Fruit fly (Drosophila melanogaster) whole organism, adult: ENCODE data around the gene VGlut.

Source experiments
- CG14711 ChIP-seq: fragments of 200-800 bp; sonication (Bioruptor generic); optimal IDR thresholded peaks from 2 replicates; lab custom pipeline; 2018; ENCODE audit warnings: missing biosample characterization, mild to moderate bottlenecking, missing genetic modification characterization, moderate library complexity
- CG5204 ChIP-seq: fragments of 200-800 bp; sonication (Bioruptor generic); optimal IDR thresholded peaks from 2 replicates; lab custom pipeline; 2016; ENCODE audit warnings: missing biosample characterization, missing genetic modification characterization
- CG7101 ChIP-seq: fragments of 200-800 bp; sonication (Bioruptor generic); optimal IDR thresholded peaks from 2 replicates; lab custom pipeline; 2018; ENCODE audit warnings: missing biosample characterization, mild to moderate bottlenecking, missing genetic modification characterization, moderate library complexity
- kay ChIP-seq: fragments of 200-800 bp; sonication (Bioruptor generic); peaks from one replicate; lab custom pipeline; 2016; ENCODE audit warnings: missing biosample characterization, missing genetic modification characterization, borderline replicate concordance

DNA sequence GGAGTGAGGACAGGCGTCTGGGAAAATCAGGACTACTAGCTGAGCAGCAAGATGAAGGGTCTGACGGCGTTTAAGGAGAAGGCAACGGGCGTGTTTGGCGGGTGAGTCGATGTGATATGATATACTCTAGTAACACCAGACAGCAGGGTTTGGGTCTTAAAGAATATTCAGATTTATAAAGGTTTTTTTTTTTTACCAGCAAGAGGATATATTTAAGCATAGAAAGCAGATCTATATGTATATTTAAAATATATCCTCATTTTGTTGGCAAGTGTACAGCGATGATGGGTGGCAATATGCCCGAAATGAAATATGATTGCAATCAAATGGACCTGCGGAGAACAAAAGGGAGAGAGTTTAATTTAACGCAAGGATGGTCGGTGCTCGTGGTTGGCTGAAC lies 2.1 kb downstream of the VGlut start:
- TF ChIP-seq kay (GFP tag; lab: Kevin White, UChicago) (no peak), CG14711 (no peak), CG7101 (tag; lab: Kevin White, UChicago) (no peak), CG5204 (GFP tag; lab: Kevin White, UChicago) (no peak)
